Fruit fly (Drosophila melanogaster) whole organism, embryonic: ENCODE measurements around the gene Qsox2.

ENCODE experiments used
- Ada2b ChIP-seq: fragments of 200-800 bp; sonication (Bioruptor generic); IDR thresholded peaks from 2 replicates; pipeline ENCODE4 v1.3.6; 2022; ENCODE audit warnings: missing biosample characterization, missing genetic modification characterization
- Blimp-1 ChIP-seq: fragments of 200-800 bp; sonication (Bioruptor generic); optimal IDR thresholded peaks from 3 replicates; lab custom pipeline; 2018; ENCODE audit warnings: missing biosample characterization, missing genetic modification characterization, mild to moderate bottlenecking, moderate library complexity, missing genetic modification reagents
- CG10274 ChIP-seq: fragments of 200-800 bp; sonication (Bioruptor generic); optimal IDR thresholded peaks from 3 replicates; lab custom pipeline; 2017; ENCODE audit warnings: missing biosample characterization, mild to moderate bottlenecking, missing genetic modification characterization
- CG11695 ChIP-seq: fragments of 200-800 bp; sonication (Bioruptor generic); IDR thresholded peaks from 3 replicates; pipeline ENCODE4 v1.3.6; 2022; ENCODE audit warnings: missing biosample characterization, missing genetic modification characterization
- CG12219 ChIP-seq: fragments of 200-800 bp; sonication (Bioruptor generic); optimal IDR thresholded peaks from 3 replicates; lab custom pipeline; 2018; ENCODE audit warnings: missing biosample characterization, mild to moderate bottlenecking, missing genetic modification characterization
- CG14014 ChIP-seq: fragments of 200-800 bp; sonication (Bioruptor generic); IDR thresholded peaks from 2 replicates; pipeline ENCODE4 v1.3.6; 2022; ENCODE audit warnings: missing biosample characterization, missing genetic modification characterization
- CG15011 ChIP-seq: fragments of 200-800 bp; sonication (Bioruptor generic); optimal IDR thresholded peaks from 3 replicates; lab custom pipeline; 2018; ENCODE audit warnings: missing biosample characterization, mild to moderate bottlenecking, missing genetic modification characterization
- CG15269 ChIP-seq: fragments of 200-800 bp; sonication (Bioruptor generic); optimal IDR thresholded peaks from 2 replicates; lab custom pipeline; 2018; ENCODE audit warnings: missing biosample characterization, mild to moderate bottlenecking, missing genetic modification characterization, moderate library complexity
- CG1603 ChIP-seq: fragments of 200-800 bp; sonication (Bioruptor generic); optimal IDR thresholded peaks from 2 replicates; lab custom pipeline; 2019; ENCODE audit warnings: missing biosample characterization, mild to moderate bottlenecking, missing genetic modification characterization, moderate library complexity
- CG17361 ChIP-seq: fragments of 200-800 bp; sonication (Bioruptor generic); IDR thresholded peaks from 3 replicates; pipeline ENCODE4 v1.3.6; 2022; ENCODE audit warnings: missing biosample characterization, missing genetic modification characterization
- CG2712 ChIP-seq: fragments of 200-800 bp; optimal IDR thresholded peaks from 3 replicates; lab custom pipeline; 2019; ENCODE audit warnings: missing biosample characterization, mild to moderate bottlenecking, missing genetic modification characterization, moderate library complexity
- CG2889 ChIP-seq: fragments of 200-800 bp; sonication (Bioruptor generic); IDR thresholded peaks from 3 replicates; pipeline ENCODE4 v1.3.6; 2022; ENCODE audit warnings: missing biosample characterization, missing genetic modification characterization
- CG31388 ChIP-seq: fragments of 200-800 bp; sonication (Bioruptor generic); optimal IDR thresholded peaks from 2 replicates; lab custom pipeline; 2016; ENCODE audit warnings: missing biosample characterization, missing genetic modification characterization
- CG31441 ChIP-seq: fragments of 200-800 bp; sonication (Bioruptor generic); IDR thresholded peaks from 2 replicates; pipeline ENCODE4 v1.3.6; 2022; ENCODE audit warnings: missing biosample characterization, missing genetic modification characterization
- CG3163 ChIP-seq: fragments of 200-800 bp; sonication (Bioruptor generic); optimal IDR thresholded peaks from 3 replicates; lab custom pipeline; 2016; ENCODE audit warnings: missing biosample characterization, missing genetic modification characterization
- CG3838 ChIP-seq: fragments of 200-800 bp; sonication (Bioruptor generic); optimal IDR thresholded peaks from 3 replicates; lab custom pipeline; 2016; ENCODE audit warnings: missing biosample characterization, missing genetic modification characterization
- CG4820 ChIP-seq: fragments of 200-800 bp; sonication (Bioruptor generic); optimal IDR thresholded peaks from 3 replicates; lab custom pipeline; 2016; ENCODE audit warnings: missing biosample characterization, missing genetic modification characterization
- CG6254 ChIP-seq: fragments of 200-800 bp; sonication (Bioruptor generic); optimal IDR thresholded peaks from 3 replicates; lab custom pipeline; 2017; ENCODE audit warnings: mild to moderate bottlenecking, missing biosample characterization, missing genetic modification reagents, missing genetic modification characterization
- CG7357 ChIP-seq: fragments of 200-800 bp; sonication (Bioruptor generic); IDR thresholded peaks from 3 replicates; pipeline ENCODE4 v1.3.6; 2022; ENCODE audit warnings: missing biosample characterization, missing genetic modification characterization
- CG7839 ChIP-seq: fragments of 200-800 bp; sonication (Bioruptor generic); optimal IDR thresholded peaks from 3 replicates; lab custom pipeline; 2018; ENCODE audit warnings: missing biosample characterization, mild to moderate bottlenecking, missing genetic modification characterization, moderate library complexity
- CG9727 ChIP-seq: fragments of 200-800 bp; sonication (Bioruptor generic); optimal IDR thresholded peaks from 3 replicates; lab custom pipeline; 2017; ENCODE audit warnings: missing biosample characterization, mild to moderate bottlenecking, missing genetic modification characterization
- D ChIP-seq, 2 experiments: fragments of 200-800 bp in 1 of 2; fragments of >200 bp in 1 of 2; sonication (Bioruptor generic) in 1 of 2; optimal IDR thresholded peaks; 2 replicates in 1 of 2; 3 replicates in 1 of 2; lab custom pipeline; 2017; ENCODE audit warnings: mild to moderate bottlenecking in 1 of 2, missing biosample characterization in 1 of 2, missing genetic modification characterization in 1 of 2, missing genetic modification reagents in 1 of 2
- Dref ChIP-seq: fragments of 200-800 bp; sonication (Bioruptor generic); IDR thresholded peaks from 2 replicates; pipeline ENCODE4 v1.3.6; 2022; ENCODE audit warnings: missing biosample characterization, missing genetic modification characterization
- HLH3B ChIP-seq: fragments of 200-800 bp; sonication (Bioruptor generic); IDR thresholded peaks from 2 replicates; pipeline ENCODE4 v1.3.6; 2022; ENCODE audit warnings: missing biosample characterization, missing genetic modification characterization
- HLH4C ChIP-seq: fragments of 200-800 bp; sonication (Bioruptor generic); IDR thresholded peaks from 3 replicates; pipeline ENCODE4 v1.3.6; 2022; ENCODE audit warnings: missing biosample characterization, missing genetic modification characterization; ENCODE audit not compliant: partially characterized antibody
- Hr3 ChIP-seq: fragments of 200-800 bp; sonication (Bioruptor generic); optimal IDR thresholded peaks from 3 replicates; lab custom pipeline; 2016; ENCODE audit warnings: missing biosample characterization, missing genetic modification characterization
- Meics ChIP-seq: fragments of 200-800 bp; sonication (Bioruptor generic); optimal IDR thresholded peaks from 2 replicates; lab custom pipeline; 2017; ENCODE audit warnings: missing biosample characterization, mild to moderate bottlenecking, missing genetic modification characterization
- NfI ChIP-seq: fragments of 200-800 bp; sonication (Bioruptor generic); optimal IDR thresholded peaks from 3 replicates; lab custom pipeline; 2018; ENCODE audit warnings: missing biosample characterization, mild to moderate bottlenecking, missing genetic modification characterization, moderate library complexity
- Six4 ChIP-seq: fragments of 200-800 bp; sonication (Bioruptor generic); optimal IDR thresholded peaks from 2 replicates; lab custom pipeline; 2016; ENCODE audit warnings: missing biosample characterization, missing genetic modification characterization
- YL-1 ChIP-seq: fragments of 200-800 bp; sonication (Bioruptor generic); optimal IDR thresholded peaks from 3 replicates; lab custom pipeline; 2017; ENCODE audit warnings: missing biosample characterization, mild to moderate bottlenecking, missing genetic modification characterization
- aop ChIP-seq: fragments of 200-800 bp; sonication (Bioruptor generic); IDR thresholded peaks from 2 replicates; pipeline ENCODE4 v1.3.6; 2022; ENCODE audit warnings: missing biosample characterization, missing genetic modification characterization
- bcd ChIP-seq: fragments of 200-800 bp; sonication (Bioruptor generic); optimal IDR thresholded peaks from 2 replicates; lab custom pipeline; 2017; ENCODE audit warnings: missing biosample characterization, mild to moderate bottlenecking, missing genetic modification characterization
- dimm ChIP-seq: fragments of 200-800 bp; sonication (Bioruptor generic); IDR thresholded peaks from 2 replicates; pipeline ENCODE4 v1.3.6; 2022; ENCODE audit warnings: missing biosample characterization, missing genetic modification characterization
- dmrt11E ChIP-seq: fragments of 200-800 bp; sonication (Bioruptor generic); optimal IDR thresholded peaks from 3 replicates; lab custom pipeline; 2018; ENCODE audit warnings: missing biosample characterization, mild to moderate bottlenecking, missing genetic modification characterization, moderate library complexity
- exex ChIP-seq: fragments of 200-800 bp; sonication (Bioruptor generic); optimal IDR thresholded peaks from 4 replicates; lab custom pipeline; 2018; ENCODE audit warnings: missing biosample characterization, mild to moderate bottlenecking, missing genetic modification characterization, moderate library complexity
- ftz-f1 ChIP-seq: fragments of 200-800 bp; sonication (Bioruptor generic); optimal IDR thresholded peaks from 2 replicates; lab custom pipeline; 2016; ENCODE audit warnings: missing biosample characterization, missing genetic modification characterization
- gem ChIP-seq: fragments of 200-800 bp; sonication (Bioruptor generic); optimal IDR thresholded peaks from 2 replicates; lab custom pipeline; 2019; ENCODE audit warnings: missing biosample characterization, mild to moderate bottlenecking, missing genetic modification characterization, moderate library complexity
- gsb ChIP-seq: fragments of 200-800 bp; sonication (Bioruptor generic); IDR thresholded peaks from 2 replicates; pipeline ENCODE4 v1.3.6; 2022; ENCODE audit warnings: missing biosample characterization, missing genetic modification characterization
- lmd ChIP-seq: fragments of 200-800 bp; sonication (Bioruptor generic); IDR thresholded peaks from 2 replicates; pipeline ENCODE4 v1.3.6; 2022; ENCODE audit warnings: missing biosample characterization, missing genetic modification characterization
- pan ChIP-seq, 4 experiments: fragments of >200 bp in 3 of 4; fragments of 200-800 bp in 1 of 4; sonication (Bioruptor generic) in 1 of 4; optimal IDR thresholded peaks in 3 of 4; IDR thresholded peaks in 1 of 4; 2 replicates each; pipeline versions ENCODE4 v1.3.6 to Lab custom; 2017 to 2022; ENCODE audit warnings: missing biosample characterization in 2 of 4, missing genetic modification characterization in 2 of 4, mixed read lengths in 1 of 4
- pb ChIP-seq: fragments of 200-800 bp; sonication (Bioruptor generic); optimal IDR thresholded peaks from 3 replicates; lab custom pipeline; 2016; ENCODE audit warnings: missing biosample characterization, missing genetic modification characterization
- pho ChIP-seq: fragments of 200-800 bp; sonication (Bioruptor generic); optimal IDR thresholded peaks from 2 replicates; lab custom pipeline; 2016; ENCODE audit warnings: missing biosample characterization, missing genetic modification characterization
- phol ChIP-seq: fragments of 200-800 bp; sonication (Bioruptor generic); optimal IDR thresholded peaks from 3 replicates; lab custom pipeline; 2018; ENCODE audit warnings: missing biosample characterization, mild to moderate bottlenecking, missing genetic modification characterization, moderate library complexity
- sisA ChIP-seq: fragments of 200-800 bp; sonication (Bioruptor generic); IDR thresholded peaks from 2 replicates; pipeline ENCODE4 v1.3.6; 2022; ENCODE audit warnings: missing biosample characterization, missing genetic modification characterization
- tin ChIP-seq: fragments of 200-800 bp; sonication (Bioruptor generic); optimal IDR thresholded peaks from 3 replicates; lab custom pipeline; 2016; ENCODE audit warnings: missing biosample characterization, missing genetic modification characterization
- unpg ChIP-seq: fragments of 200-800 bp; sonication (Bioruptor generic); optimal IDR thresholded peaks from 3 replicates; lab custom pipeline; 2018; ENCODE audit warnings: missing biosample characterization, mild to moderate bottlenecking, missing genetic modification characterization, moderate library complexity
- vvl ChIP-seq: fragments of 200-800 bp; sonication (Bioruptor generic); IDR thresholded peaks from 2 replicates; pipeline ENCODE4 v1.3.6; 2022; ENCODE audit warnings: missing biosample characterization, missing genetic modification characterization

Gene Qsox2

dm6 chr3R:21937075-21937950, 23.8 kb downstream of the Qsox2 start (continued):
- TF ChIP-seq gem (tag; lab: Kevin White, UChicago) (peak; percentile 52), vvl (GFP tag; lab: Robert Waterston, UW) (peak; percentile 50; the same call in 1 of the 2 replicates), dimm (GFP tag; lab: Robert Waterston, UW) (0 out of 2 replicates have a peak, but pooled peaks have one; percentile 8), CG12219 (GFP tag; lab: Kevin White, UChicago) (no peak), Meics (peak; percentile 16), CG2712 (peak; percentile 56), CG11695 (0 out of 3 replicates have a peak, but pooled peaks have one; percentile 21), CG1603 (tag; lab: Kevin White, UChicago) (peak; percentile 21), CG7839 (tag; lab: Kevin White, UChicago) (peak; percentile 45), bcd (GFP tag; lab: Kevin White, UChicago) (peak; percentile 25), HLH3B (GFP tag; lab: Robert Waterston, UW) (0 out of 2 replicates have a peak, but pooled peaks have one; percentile 19), pho (GFP tag; lab: Kevin White, UChicago) (no peak), aop (GFP tag; lab: Robert Waterston, UW) (no peak), dmrt11E (peak; percentile 19), tin (peak; percentile 11), CG2889 (GFP tag; lab: Robert Waterston, UW) (peak; percentile 16; the same call in 1 of the 3 replicates), CG6254 (peak; percentile 11), CG17361 (peak; percentile 43; the same call in 1 of the 3 replicates), Dref (no peak), CG15011 (GFP tag; lab: Kevin White, UChicago) (no peak), CG3163 (GFP tag; lab: Kevin White, UChicago) (no peak), Six4 (GFP tag; lab: Kevin White, UChicago) (peak; percentile 17), unpg (peak; percentile 28), CG9727 (GFP tag; lab: Kevin White, UChicago) (peak; percentile 20), exex (tag; lab: Kevin White, UChicago) (no peak), Hr3 (GFP tag; lab: Kevin White, UChicago) (no peak), gsb (GFP tag; lab: Robert Waterston, UW) (no peak), CG15269 (tag; lab: Kevin White, UChicago) (peak; percentile 31), sisA (GFP tag; lab: Robert Waterston, UW) (peak; percentile 36; the same call in 1 of the 2 replicates), Ada2b (GFP tag; lab: Robert Waterston, UW) (peak; percentile 66), pan (optimal IDR thresholded peaks at IDR 0.05; lab: Kevin White, UChicago) (no peak), pan (GFP tag; optimal IDR thresholded peaks at IDR 0.05 in 1 of 2, IDR thresholded peaks at IDR 0.05 in 1 of 2) (peak in 1 of 2 experiments; percentile 44), CG31388 (GFP tag; lab: Kevin White, UChicago) (no peak), CG3838 (GFP tag; lab: Kevin White, UChicago) (no peak), D (optimal IDR thresholded peaks at IDR 0.05; lab: Kevin White, UChicago) (no peak), D (GFP tag; optimal IDR thresholded peaks at IDR 0.05; lab: Kevin White, UChicago) (peak; percentile 19), HLH4C (GFP tag; lab: Robert Waterston, UW) (no peak), YL-1 (no peak), ftz-f1 (GFP tag; lab: Kevin White, UChicago) (no peak), phol (tag; lab: Kevin White, UChicago) (peak; percentile 51), NfI (GFP tag; lab: Kevin White, UChicago) (peak; percentile 31), lmd (GFP tag; lab: Robert Waterston, UW) (peak; percentile 51), CG4820 (peak; percentile 32), CG31441 (GFP tag; lab: Robert Waterston, UW) (peak; percentile 46), pb (GFP tag; lab: Kevin White, UChicago) (peak; percentile 44), CG7357 (GFP tag; lab: Robert Waterston, UW) (peak; percentile 27; the same call in 1 of the 3 replicates), CG14014 (GFP tag; lab: Robert Waterston, UW) (no peak), CG10274 (no peak), Blimp-1 (GFP tag; lab: Kevin White, UChicago) (peak; percentile 68)
